Worm (Caenorhabditis elegans) whole organism, young adult: Measurements from ENCODE around the gene epn-1.

Experiments used
- B0019.2 ChIP-seq: fragments of 200-800 bp; sonication (Bioruptor generic); conservative IDR thresholded peaks from 2 replicates; pipeline ENCODE4 v1.3.6; 2022; ENCODE audit warnings: missing genetic modification reagents, missing genetic modification characterization, missing compliant biosample characterization
- B0261.1 ChIP-seq: sonication (generic microtip); optimal IDR thresholded peaks from 2 replicates; lab custom pipeline; 2016; ENCODE audit warnings: mild to moderate bottlenecking, missing genetic modification characterization, moderate library complexity, missing compliant biosample characterization
- B0336.3 ChIP-seq: fragments of 200-800 bp; sonication (Bioruptor generic); IDR thresholded peaks from 2 replicates; pipeline ENCODE4 v1.3.6; 2022; ENCODE audit warnings: missing genetic modification characterization, missing compliant biosample characterization
- F33H1.4 ChIP-seq: fragments of 200-800 bp; sonication (Bioruptor generic); IDR thresholded peaks from 2 replicates; pipeline ENCODE4 v1.3.6; 2022; ENCODE audit warnings: missing genetic modification reagents, missing genetic modification characterization, missing compliant biosample characterization
- F52B5.7 ChIP-seq: sonication (generic microtip); optimal IDR thresholded peaks from 2 replicates; lab custom pipeline; 2016; ENCODE audit warnings: mild to moderate bottlenecking, missing genetic modification characterization, missing compliant biosample characterization
- K11D2.4 ChIP-seq: fragments of 200-800 bp; sonication (Bioruptor generic); IDR thresholded peaks from 2 replicates; pipeline ENCODE4 v1.3.6; 2022; ENCODE audit warnings: missing genetic modification reagents, missing genetic modification characterization, missing compliant biosample characterization
- T26A5.8 ChIP-seq: sonication (generic microtip); optimal IDR thresholded peaks from 2 replicates; lab custom pipeline; 2016; ENCODE audit warnings: missing genetic modification characterization, missing compliant biosample characterization
- Y53F4B.3 ChIP-seq: fragments of 200-800 bp; sonication (Bioruptor generic); IDR thresholded peaks from 2 replicates; pipeline ENCODE4 v1.3.6; 2022; ENCODE audit warnings: missing genetic modification reagents, missing genetic modification characterization, missing compliant biosample characterization
- Y56A3A.18 ChIP-seq: fragments of 200-800 bp; sonication (Bioruptor generic); IDR thresholded peaks from 2 replicates; pipeline ENCODE4 v1.3.6; 2022; ENCODE audit warnings: missing genetic modification reagents, missing genetic modification characterization, missing compliant biosample characterization
- Y79H2A.3 ChIP-seq: fragments of 200-800 bp; sonication (Bioruptor generic); conservative IDR thresholded peaks from 2 replicates; pipeline ENCODE4 v1.3.6; 2022; ENCODE audit warnings: missing genetic modification reagents, missing genetic modification characterization, missing compliant biosample characterization
- athp-1 ChIP-seq: sonication (generic microtip); optimal IDR thresholded peaks from 2 replicates; lab custom pipeline; 2017; ENCODE audit warnings: mild to moderate bottlenecking, missing genetic modification characterization, missing compliant biosample characterization
- ccch-3 ChIP-seq: fragments of 200-800 bp; sonication (Bioruptor generic); optimal IDR thresholded peaks from 2 replicates; lab custom pipeline; 2018; ENCODE audit warnings: mild to moderate bottlenecking, missing genetic modification characterization, missing compliant biosample characterization
- cebp-1 ChIP-seq, 2 experiments: fragments of 200-800 bp in 1 of 2; sonication (Bioruptor generic) in 1 of 2; sonication (generic microtip) in 1 of 2; IDR thresholded peaks in 1 of 2; optimal IDR thresholded peaks in 1 of 2; 2 replicates each; pipeline versions ENCODE4 v1.3.6 to Lab custom; 2017 to 2022; ENCODE audit warnings: missing compliant biosample characterization in 2 of 2, missing genetic modification characterization in 2 of 2, mild to moderate bottlenecking in 1 of 2, missing genetic modification reagents in 1 of 2, moderate library complexity in 1 of 2
- ceh-100 ChIP-seq: fragments of 200-800 bp; sonication (Bioruptor generic); IDR thresholded peaks from 2 replicates; pipeline ENCODE4 v1.3.6; 2022; ENCODE audit warnings: missing genetic modification reagents, missing genetic modification characterization, missing compliant biosample characterization
- ceh-27 ChIP-seq: fragments of 200-800 bp; sonication (Bioruptor generic); optimal IDR thresholded peaks from 2 replicates; lab custom pipeline; 2018; ENCODE audit warnings: mild to moderate bottlenecking, missing genetic modification characterization, moderate library complexity, missing compliant biosample characterization
- dox-1 ChIP-seq: fragments of 200-800 bp; sonication (Bioruptor generic); IDR thresholded peaks from 2 replicates; pipeline ENCODE4 v1.3.6; 2022; ENCODE audit warnings: missing genetic modification reagents, missing genetic modification characterization, missing compliant biosample characterization
- egl-44 ChIP-seq: fragments of 200-800 bp; sonication (Bioruptor generic); IDR thresholded peaks from 2 replicates; pipeline ENCODE4 v1.3.6; 2022; ENCODE audit warnings: missing genetic modification reagents, missing genetic modification characterization, missing compliant biosample characterization
- egrh-3 ChIP-seq: fragments of 200-800 bp; sonication (Bioruptor generic); IDR thresholded peaks from 2 replicates; pipeline ENCODE4 v1.3.6; 2022; ENCODE audit warnings: missing genetic modification reagents, missing genetic modification characterization, missing compliant biosample characterization
- him-1 ChIP-seq: sonication (generic microtip); optimal IDR thresholded peaks from 2 replicates; lab custom pipeline; 2016; ENCODE audit warnings: missing genotype, missing genetic modification reagents, missing genetic modification characterization, missing compliant biosample characterization
- hmg-1.2 ChIP-seq: fragments of 200-800 bp; sonication (Bioruptor generic); IDR thresholded peaks from 2 replicates; pipeline ENCODE4 v1.3.6; 2022; ENCODE audit warnings: missing genetic modification reagents, missing genetic modification characterization, missing compliant biosample characterization
- let-526 ChIP-seq: fragments of 200-800 bp; sonication (Bioruptor generic); IDR thresholded peaks from 2 replicates; pipeline ENCODE4 v1.3.6; 2022; ENCODE audit warnings: missing genetic modification reagents, missing genetic modification characterization, missing compliant biosample characterization
- lin-40 ChIP-seq: sonication (generic microtip); optimal IDR thresholded peaks from 2 replicates; lab custom pipeline; 2016; ENCODE audit warnings: missing genetic modification characterization, mild to moderate bottlenecking, missing compliant biosample characterization, missing genotype, missing genetic modification reagents
- lsl-1 ChIP-seq: fragments of 200-800 bp; sonication (Bioruptor generic); optimal IDR thresholded peaks from 2 replicates; lab custom pipeline; 2018; ENCODE audit warnings: mild to moderate bottlenecking, missing genetic modification characterization, moderate library complexity, missing compliant biosample characterization
- mcd-1 ChIP-seq: fragments of 200-800 bp; sonication (Bioruptor generic); IDR thresholded peaks from 2 replicates; pipeline ENCODE4 v1.3.6; 2022; ENCODE audit warnings: missing genetic modification reagents, missing genetic modification characterization, missing compliant biosample characterization
- mxl-1 ChIP-seq: sonication (generic microtip); optimal IDR thresholded peaks from 2 replicates; lab custom pipeline; 2016; ENCODE audit warnings: missing genetic modification characterization, missing compliant biosample characterization
- nhr-80 ChIP-seq: sonication (generic microtip); optimal IDR thresholded peaks from 2 replicates; lab custom pipeline; 2016; ENCODE audit warnings: missing genetic modification characterization, missing compliant biosample characterization
- snpc-1.3 ChIP-seq: sonication (generic microtip); optimal IDR thresholded peaks from 2 replicates; lab custom pipeline; 2017; ENCODE audit warnings: missing genetic modification characterization, mild to moderate bottlenecking, missing compliant biosample characterization, antibody characterized with exemption, moderate library complexity, missing genotype, missing genetic modification reagents; ENCODE audit not compliant: insufficient read depth
- tbp1 ChIP-seq: fragments of 200-800 bp; sonication (Bioruptor generic); optimal IDR thresholded peaks from 2 replicates; lab custom pipeline; 2018; ENCODE audit warnings: mild to moderate bottlenecking, missing genetic modification characterization, missing compliant biosample characterization
- tlf-1 ChIP-seq: fragments of 200-800 bp; sonication (Bioruptor generic); optimal IDR thresholded peaks from 2 replicates; lab custom pipeline; 2018; ENCODE audit warnings: mild to moderate bottlenecking, missing genetic modification characterization, missing compliant biosample characterization
- zfh-2 ChIP-seq: fragments of 200-800 bp; sonication (Bioruptor generic); conservative IDR thresholded peaks from 2 replicates; pipeline ENCODE4 v1.3.6; 2022; ENCODE audit warnings: missing genetic modification reagents, missing genetic modification characterization, missing compliant biosample characterization
- ztf-18 ChIP-seq: sonication (generic microtip); optimal IDR thresholded peaks from 2 replicates; lab custom pipeline; 2016; ENCODE audit warnings: missing genotype, mild to moderate bottlenecking, missing genetic modification characterization, missing compliant biosample characterization
- ztf-26 ChIP-seq: sonication (generic microtip); optimal IDR thresholded peaks from 2 replicates; lab custom pipeline; 2017; ENCODE audit warnings: missing genetic modification characterization, missing compliant biosample characterization
- ztf-28 ChIP-seq: fragments of 200-800 bp; sonication (Bioruptor generic); IDR thresholded peaks from 2 replicates; pipeline ENCODE4 v1.3.6; 2022; ENCODE audit warnings: missing genetic modification reagents, missing genetic modification characterization, missing compliant biosample characterization
- ztf-6 ChIP-seq: fragments of 200-800 bp; sonication (Bioruptor generic); IDR thresholded peaks from 2 replicates; pipeline ENCODE4 v1.3.6; 2022; ENCODE audit warnings: missing genetic modification reagents, missing genetic modification characterization, missing compliant biosample characterization

The epn-1 gene

DNA sequence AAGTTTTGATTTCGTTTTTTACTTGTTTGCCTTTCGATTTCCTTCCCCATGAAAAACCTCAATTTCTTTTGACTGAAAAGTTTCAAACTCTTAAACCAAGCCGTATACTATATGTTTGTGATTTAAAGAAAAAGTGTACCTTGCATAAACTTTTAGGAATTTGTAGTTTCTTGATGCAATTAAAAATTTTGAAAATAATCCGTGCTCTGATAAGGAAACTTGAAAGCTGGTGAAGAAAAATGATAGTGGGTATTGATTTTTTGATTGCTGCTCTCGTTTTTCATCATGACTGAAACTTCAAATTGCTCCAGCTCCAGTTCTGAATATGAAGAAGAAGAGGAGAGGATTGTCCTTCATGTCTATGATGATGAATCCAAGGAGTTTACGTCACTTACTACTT lies 30.7 kb upstream of the epn-1 start, which contains the start of gene acd-3:
acd-3 (plus strand) TSS at position 222 of the 400 bp plus-strand sequence.
- peak; percentile 44 for TF ChIP-seq nhr-80
- TF ChIP-seq F52B5.7 (tag; lab: Kevin White, UChicago) = no peak

DNA sequence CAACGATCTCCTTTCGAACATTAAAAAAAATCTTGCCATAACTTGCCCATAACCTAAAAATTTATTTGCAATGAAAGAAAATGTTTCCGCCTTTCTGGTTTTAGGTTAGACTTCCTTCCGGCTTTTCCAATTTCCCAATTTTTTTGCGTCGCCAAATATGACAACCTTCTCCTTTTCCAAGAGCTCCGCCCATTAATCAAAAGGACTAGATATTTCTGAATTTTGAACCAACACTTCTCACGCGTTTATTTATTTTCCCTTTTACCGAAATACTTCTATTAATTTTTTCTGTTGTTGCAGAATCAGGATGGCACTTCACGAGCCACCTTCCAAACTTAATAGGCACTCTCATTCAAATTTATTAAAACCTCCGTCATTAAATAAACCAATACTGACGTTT lies 27.3 kb upstream of the epn-1 start, which contains the start of gene egrh-1:
egrh-1 (plus strand) TSS at position 301 of the 400 bp plus-strand sequence.
- TF ChIP-seq B0336.3 (no peak), lin-40 (tag; lab: Kevin White, UChicago) (no peak), athp-1 (tag; lab: Kevin White, UChicago) (no peak), ccch-3 (GFP tag; lab: Kevin White, UChicago) (no peak), snpc-1.3 (tag; lab: Kevin White, UChicago) (no peak), Y53F4B.3 (no peak), ceh-27 (GFP tag; lab: Kevin White, UChicago) (no peak), ztf-6 (no peak), mcd-1 (GFP tag; lab: Robert Waterston, UW) (no peak), tlf-1 (GFP tag; lab: Kevin White, UChicago) (no peak), tbp1 (GFP tag; lab: Kevin White, UChicago) (no peak), B0019.2 (GFP tag; lab: Robert Waterston, UW) (no peak), hmg-1.2 (GFP tag; lab: Robert Waterston, UW) (no peak), mxl-1 (tag; lab: Kevin White, UChicago) (no peak)

DNA sequence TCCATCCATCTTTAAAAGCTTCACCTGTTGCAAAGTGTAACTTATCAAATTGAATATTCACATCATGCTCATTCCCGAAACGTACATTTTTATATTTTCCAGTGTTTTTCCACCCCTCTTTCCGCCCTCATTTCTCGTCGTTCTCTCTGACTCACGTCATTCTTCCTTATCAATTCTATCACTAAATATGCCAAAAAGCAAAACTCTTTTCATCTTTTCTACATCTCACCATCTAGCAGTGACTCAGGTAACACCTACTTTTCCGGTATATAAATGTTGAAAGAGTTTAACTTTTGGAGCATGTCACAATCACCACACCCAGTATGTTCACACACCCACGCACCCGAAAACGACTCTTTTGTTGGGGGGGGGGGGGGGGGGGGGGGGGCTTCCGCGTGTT lies 26.2 kb upstream of the epn-1 start:
- TF ChIP-seq zfh-2 (GFP tag; lab: Robert Waterston, UW) (peak; percentile 67), let-526 (GFP tag; lab: Robert Waterston, UW) (no peak), F33H1.4 (GFP tag; lab: Robert Waterston, UW) (no peak), dox-1 (0 out of 2 replicates have a peak, but pooled peaks have one; percentile 14), Y79H2A.3 (GFP tag; lab: Robert Waterston, UW) (no peak), nhr-80 (peak; percentile 44), egrh-3 (peak; percentile 38; the same call in 1 of the 2 replicates), cebp-1 (GFP tag; IDR thresholded peaks at IDR 0.05; lab: Robert Waterston, UW) (no peak), cebp-1 (tag; optimal IDR thresholded peaks at IDR 0.05; lab: Kevin White, UChicago) (peak; percentile 42), athp-1 (tag; lab: Kevin White, UChicago) (no peak)

DNA sequence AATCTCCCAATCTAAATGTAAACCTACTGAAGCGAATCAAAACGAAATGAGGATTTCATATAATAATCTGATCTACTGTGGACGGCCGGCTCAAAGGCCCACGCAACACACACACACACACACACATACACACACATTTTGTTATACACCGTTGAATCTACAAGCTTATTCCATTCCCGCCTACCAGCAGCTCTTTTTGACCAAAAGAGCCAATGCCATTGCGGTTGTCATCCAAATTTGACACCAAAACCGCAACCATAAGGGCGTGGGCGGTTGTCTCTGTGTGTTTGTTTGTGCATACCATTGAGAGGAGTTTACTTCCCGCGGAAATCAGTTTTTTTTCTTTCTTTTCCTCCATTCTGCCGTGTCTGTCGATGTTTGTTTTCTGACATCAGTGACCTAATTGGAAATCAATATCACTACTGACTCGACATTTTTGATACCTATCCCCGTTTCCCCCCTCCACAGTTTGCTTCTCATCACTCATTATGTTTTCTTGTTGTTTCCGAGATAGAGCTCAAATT lies 24.6 kb upstream of the epn-1 start:
- TF ChIP-seq him-1 (tag; lab: Kevin White, UChicago) (no peak), Y56A3A.18 (GFP tag; lab: Robert Waterston, UW) (no peak), ztf-18 (tag; lab: Kevin White, UChicago) (no peak), ztf-28 (GFP tag; lab: Robert Waterston, UW) (no peak), lsl-1 (GFP tag; lab: Kevin White, UChicago) (no peak), B0261.1 (tag; lab: Kevin White, UChicago) (no peak), ztf-26 (no peak), T26A5.8 (tag; lab: Kevin White, UChicago) (no peak), ceh-100 (no peak), K11D2.4 (GFP tag; lab: Robert Waterston, UW) (no peak), egl-44 (no peak)
